Fruit fly (Drosophila melanogaster): Measurements from ENCODE around the gene CG42709.
A peak's percentile ranks its signal among the peaks of the same experiment; 100 is the strongest.

The CG42709 gene

dm6 chr3L:12834526-12835213, 44.7 kb downstream of the CG42709 start (continued):
- no peak for TF ChIP-seq gro (GFP tag; optimal IDR thresholded peaks at IDR 0.05)
- TF ChIP-seq pita (GFP tag; optimal IDR thresholded peaks at IDR 0.05): no peak
- peak; percentile 54 for TF ChIP-seq ftz-f1 (GFP tag; optimal IDR thresholded peaks at IDR 0.05)
- TF ChIP-seq CG3847 (GFP tag; IDR thresholded peaks at IDR 0.05): no peak
- no peak for TF ChIP-seq Eip74EF (GFP tag; optimal IDR thresholded peaks at IDR 0.05)
- TF ChIP-seq CG13624 (GFP tag; optimal IDR thresholded peaks at IDR 0.05): no peak
- TF ChIP-seq HLHmδ (GFP tag; optimal IDR thresholded peaks at IDR 0.05): no peak
- peak; percentile 32 for TF ChIP-seq ERR (GFP tag; optimal IDR thresholded peaks at IDR 0.05)
- TF ChIP-seq vvl (GFP tag; IDR thresholded peaks at IDR 0.05): no peak
- TF ChIP-seq CG34422 (GFP tag; IDR thresholded peaks at IDR 0.05): no peak
- TF ChIP-seq Doc2 (GFP tag; IDR thresholded peaks at IDR 0.05): no peak
- TF ChIP-seq PHDP (tag; optimal IDR thresholded peaks at IDR 0.05): no peak
- no peak for TF ChIP-seq CG13775 (GFP tag; optimal IDR thresholded peaks at IDR 0.05)
- no peak for TF ChIP-seq CG8944 (GFP tag; optimal IDR thresholded peaks at IDR 0.05)
- TF ChIP-seq run (tag; optimal IDR thresholded peaks at IDR 0.05): no peak
- TF ChIP-seq kah (GFP tag; optimal IDR thresholded peaks at IDR 0.05): no peak
- TF ChIP-seq CG11085 (GFP tag; IDR thresholded peaks at IDR 0.05): no peak
- TF ChIP-seq onecut (GFP tag; IDR thresholded peaks at IDR 0.05): peak; percentile 87
- TF ChIP-seq luna (GFP tag; optimal IDR thresholded peaks at IDR 0.05): no peak
- TF ChIP-seq abd-A (tag; optimal IDR thresholded peaks at IDR 0.05): peak; percentile 57
- no peak for TF ChIP-seq CG18262 (tag; optimal IDR thresholded peaks at IDR 0.05)
- TF ChIP-seq fd96Cb (tag; optimal IDR thresholded peaks at IDR 0.05): no peak
- no peak for TF ChIP-seq HmgZ (tag; optimal IDR thresholded peaks at IDR 0.05)
- TF ChIP-seq CG13287 (GFP tag; IDR thresholded peaks at IDR 0.05; ENCODE audit: partially characterized antibody): 0 out of 2 replicates have a peak, but pooled peaks have one; percentile 4
- no peak for TF ChIP-seq Fer2 (tag; optimal IDR thresholded peaks at IDR 0.05)
- peak; percentile 93 for TF ChIP-seq Nf-YC (tag; optimal IDR thresholded peaks at IDR 0.05)
- no peak for TF ChIP-seq Hr78 (GFP tag; optimal IDR thresholded peaks at IDR 0.05)
- no peak for TF ChIP-seq Mrtf (GFP tag; IDR thresholded peaks at IDR 0.05)
- TF ChIP-seq Med (GFP tag): peak; percentile 46
- 0 out of 2 replicates have a peak, but pooled peaks have one; percentile 49 for TF ChIP-seq CG32767 (GFP tag; IDR thresholded peaks at IDR 0.05)
- TF ChIP-seq sug (tag; optimal IDR thresholded peaks at IDR 0.05): no peak
- no peak for TF ChIP-seq CG10565 (GFP tag; optimal IDR thresholded peaks at IDR 0.05)
- no peak for TF ChIP-seq sima (GFP tag; optimal IDR thresholded peaks at IDR 0.05)
- TF ChIP-seq exex (tag; optimal IDR thresholded peaks at IDR 0.05): no peak
- TF ChIP-seq CG11696 (GFP tag; IDR thresholded peaks at IDR 0.05): no peak
- no peak for TF ChIP-seq CG18599 (GFP tag; optimal IDR thresholded peaks at IDR 0.05)
- no peak for TF ChIP-seq CG8388 (GFP tag; optimal IDR thresholded peaks at IDR 0.05)
- peak; percentile 52 for TF ChIP-seq BtbVII (GFP tag; optimal IDR thresholded peaks at IDR 0.05)
- no peak for TF ChIP-seq Dbx (GFP tag; IDR thresholded peaks at IDR 0.05)
- TF ChIP-seq Xrp1 (GFP tag; IDR thresholded peaks at IDR 0.05): 0 out of 2 replicates have a peak, but pooled peaks have one; percentile 14
- no peak for TF ChIP-seq tio (GFP tag; optimal IDR thresholded peaks at IDR 0.05)
- peak in 1 of 2 experiments; percentile 22 for TF ChIP-seq Pdp1 (GFP tag; optimal IDR thresholded peaks at IDR 0.05)
- TF ChIP-seq sens (GFP tag): peak; percentile 59
